Worm (Caenorhabditis elegans): ENCODE results near the gene rpl-18.

Gene rpl-18

DNA sequence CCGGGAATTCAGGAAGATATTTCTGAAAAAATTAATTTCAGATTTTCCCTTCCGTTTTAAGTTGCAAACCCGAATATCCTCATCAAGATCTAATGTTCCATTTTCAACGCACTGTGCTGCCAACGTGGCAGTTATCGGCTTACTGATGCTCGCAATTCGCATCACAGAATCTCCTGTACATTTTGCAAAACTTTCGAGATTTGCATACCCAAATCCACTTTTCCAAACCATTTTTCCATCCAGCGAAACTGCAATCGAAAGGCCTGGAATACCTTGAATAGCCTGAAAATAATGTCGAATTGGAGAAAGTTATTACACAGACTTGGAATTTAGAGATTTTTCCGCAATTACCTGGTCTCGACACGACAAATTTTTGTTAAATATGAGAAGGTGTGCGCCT lies 7.1 kb downstream of the rpl-18 start:
- TF ChIP-seq him-1 (tag; optimal IDR thresholded peaks at IDR 0.05) (no peak), dao-5 (tag; optimal IDR thresholded peaks at IDR 0.05) (no peak), W03F9.2 (tag; optimal IDR thresholded peaks at IDR 0.05) (no peak)

DNA sequence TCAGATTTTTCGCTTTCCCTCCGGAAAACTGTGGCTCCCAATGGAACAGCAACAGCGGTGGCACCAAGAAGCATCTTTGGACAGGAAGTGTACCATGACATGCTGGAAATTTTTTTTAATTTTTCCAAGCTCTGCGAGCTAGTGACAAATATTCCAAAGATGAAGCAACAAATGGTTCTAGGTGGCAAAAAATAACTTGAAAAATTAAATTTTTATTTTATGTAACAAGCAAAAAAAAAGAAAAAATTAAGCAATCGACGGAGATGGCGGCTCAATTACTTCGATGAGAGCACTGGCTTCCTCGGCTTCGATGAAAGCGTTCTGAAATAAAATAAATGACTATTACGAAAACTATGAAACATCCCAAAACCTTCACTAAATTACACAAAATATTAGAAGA lies 7.9 kb downstream of the rpl-18 start, which contains the start of gene lact-9:
lact-9 (minus strand) TSS at position 101 of the 400 bp plus-strand sequence.
- no peak for TF ChIP-seq W03F9.2 (tag; optimal IDR thresholded peaks at IDR 0.05)

DNA sequence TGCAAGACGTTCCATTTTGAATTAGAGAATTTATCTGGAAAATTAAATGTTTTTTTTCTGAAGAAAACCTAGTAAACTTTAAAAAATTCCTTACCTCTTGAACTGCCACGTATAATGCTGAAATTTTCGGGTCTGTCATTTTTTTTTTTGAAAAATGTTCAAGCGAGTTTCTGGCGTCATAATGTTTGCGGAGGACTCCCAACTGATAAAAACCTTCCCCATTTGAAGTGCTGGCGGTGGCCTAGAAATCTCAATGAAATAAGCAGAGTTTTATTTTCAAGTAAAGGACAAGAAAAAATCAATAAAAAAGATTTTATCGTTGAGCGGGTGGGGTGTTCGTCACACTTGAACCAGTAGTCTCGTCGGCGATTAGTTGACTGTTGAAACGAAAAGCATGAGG lies 9.0 kb downstream of the rpl-18 start, which contains the start of gene icap-1:
icap-1 (minus strand) TSS at position 272 of the 400 bp plus-strand sequence.
- no peak for TF ChIP-seq him-1 (tag; optimal IDR thresholded peaks at IDR 0.05)
- TF ChIP-seq W03F9.2 (tag; optimal IDR thresholded peaks at IDR 0.05): no peak

- TF ChIP-seq dao-5 (tag; optimal IDR thresholded peaks at IDR 0.05) (no peak), him-1 (tag; optimal IDR thresholded peaks at IDR 0.05) (no peak), W03F9.2 (tag; optimal IDR thresholded peaks at IDR 0.05) (peak; percentile 43)
These were observed 11.0 kb downstream of the rpl-18 start, which contains the start of the genes sas-6 and Y45F10D.7 for ce11 chrIV:13788652-13789051. TSS of gene sas-6 (minus strand) at chrIV:13788731. TSS of gene Y45F10D.7 (plus strand) at chrIV:13788907.

DNA sequence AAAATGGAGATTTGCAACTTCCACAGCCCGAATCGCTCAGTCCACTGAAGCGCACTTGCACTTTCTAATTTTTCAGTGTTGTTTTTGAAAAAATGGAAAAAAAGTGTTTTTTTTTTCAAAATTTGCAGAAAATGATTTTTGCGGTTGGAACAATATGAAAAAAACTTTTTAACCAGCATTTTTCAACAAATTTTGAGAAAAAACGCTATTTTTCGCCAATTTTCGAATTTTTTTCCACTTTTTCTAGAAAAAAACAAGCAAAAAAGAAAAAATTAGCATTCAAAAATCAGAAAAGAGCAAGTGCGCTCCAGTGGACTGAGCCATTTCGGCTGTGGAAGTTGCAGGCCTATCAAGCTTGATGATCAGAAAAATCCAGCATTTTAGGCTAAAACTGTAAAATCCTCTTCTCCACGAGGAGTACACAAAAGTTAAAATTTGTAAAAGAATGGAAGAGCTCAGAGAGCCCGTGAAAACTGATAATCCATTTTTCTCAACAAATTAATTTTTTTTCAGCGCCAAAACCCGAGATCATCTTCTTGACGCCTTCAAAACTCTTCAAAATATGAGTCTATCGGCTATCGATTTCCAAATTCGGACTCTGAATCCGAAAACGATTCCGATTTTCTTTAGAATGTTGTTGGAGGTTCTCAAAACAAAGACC lies 17.7 kb downstream of the rpl-18 start:
- TF ChIP-seq dao-5 (tag; optimal IDR thresholded peaks at IDR 0.05) (no peak), W03F9.2 (tag; optimal IDR thresholded peaks at IDR 0.05) (no peak), him-1 (tag; optimal IDR thresholded peaks at IDR 0.05) (no peak)

- TF ChIP-seq dao-5 (tag; optimal IDR thresholded peaks at IDR 0.05) (no peak), him-1 (tag; optimal IDR thresholded peaks at IDR 0.05) (no peak), W03F9.2 (tag; optimal IDR thresholded peaks at IDR 0.05) (no peak)
These were observed 20.3 kb downstream of the rpl-18 start, which contains the start of gene Y45F10D.6 for ce11 chrIV:13797859-13798374. TSS of gene Y45F10D.6 (minus strand) at chrIV:13797909.

- TF ChIP-seq W03F9.2 (tag; optimal IDR thresholded peaks at IDR 0.05) (no peak), dao-5 (tag; optimal IDR thresholded peaks at IDR 0.05) (no peak), him-1 (tag; optimal IDR thresholded peaks at IDR 0.05) (no peak)
These were observed 30.1 kb downstream of the rpl-18 start, which contains the start of gene Y45F10D.14 for ce11 chrIV:13807724-13808123. TSS of gene Y45F10D.14 (minus strand) at chrIV:13807824.

DNA sequence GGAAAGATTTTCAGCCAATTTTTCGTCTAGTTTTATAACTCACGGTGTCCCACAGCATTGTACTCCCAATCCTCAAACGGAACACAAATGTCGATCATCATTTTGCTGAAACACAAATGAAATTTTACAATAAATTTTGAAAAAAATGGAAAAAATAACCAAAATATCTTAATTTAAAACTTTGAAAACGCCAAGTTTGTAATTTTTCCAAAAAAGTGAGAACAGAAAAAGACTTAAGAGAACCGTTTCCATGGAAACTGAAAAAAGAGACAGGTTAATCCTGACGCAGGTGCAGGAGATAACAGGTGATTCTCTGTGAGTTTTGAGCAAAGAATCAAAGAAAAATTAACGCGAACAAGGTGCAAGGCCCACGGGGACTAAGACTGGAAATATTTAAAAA lies 43.2 kb downstream of the rpl-18 start, which contains the start of gene Y45F10D.15:
Y45F10D.15 (minus strand) TSS at position 101 of the 400 bp plus-strand sequence.
- TF ChIP-seq dao-5 (tag; optimal IDR thresholded peaks at IDR 0.05) (no peak), him-1 (tag; optimal IDR thresholded peaks at IDR 0.05) (no peak), W03F9.2 (tag; optimal IDR thresholded peaks at IDR 0.05) (no peak)

DNA sequence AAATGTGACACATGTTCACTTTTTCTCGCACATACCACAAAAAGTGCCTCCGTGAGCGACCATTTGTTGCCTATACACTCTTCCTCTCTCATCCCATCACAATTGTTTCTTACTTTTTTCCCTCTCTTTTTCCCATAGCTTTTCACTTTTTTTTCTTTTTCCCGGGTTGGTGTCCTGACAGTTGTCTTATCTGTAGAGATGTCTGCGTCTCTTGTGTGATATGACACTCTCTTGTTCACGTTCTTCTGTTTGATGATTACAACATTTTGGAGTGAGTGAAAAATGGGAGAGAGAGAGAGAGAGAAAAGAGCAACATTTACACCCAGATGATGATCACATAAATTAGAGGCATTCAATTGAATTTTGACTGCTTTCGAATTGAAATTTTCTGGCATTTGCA lies 48.7 kb downstream of the rpl-18 start:
- TF ChIP-seq him-1 (tag; optimal IDR thresholded peaks at IDR 0.05): no peak
- TF ChIP-seq W03F9.2 (tag; optimal IDR thresholded peaks at IDR 0.05): peak; percentile 46
- no peak for TF ChIP-seq dao-5 (tag; optimal IDR thresholded peaks at IDR 0.05)

DNA sequence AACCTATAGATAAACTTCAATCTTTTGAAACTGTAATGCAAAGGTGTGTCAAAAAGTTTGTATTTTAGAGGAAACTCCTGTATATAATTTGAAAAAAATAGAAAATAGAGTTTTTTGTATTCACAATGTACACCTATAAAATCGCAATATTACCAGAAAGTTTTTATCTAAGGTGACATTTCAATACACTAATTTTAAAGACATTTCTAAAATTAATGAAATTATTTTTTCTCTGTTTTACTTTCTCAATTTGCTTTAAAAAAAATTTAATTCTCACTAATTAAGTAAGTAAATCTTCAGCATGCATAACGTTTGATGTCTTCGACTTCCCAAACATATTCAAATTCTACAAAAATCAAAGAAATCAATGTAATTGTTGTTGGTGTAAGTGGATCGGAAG lies 49.9 kb downstream of the rpl-18 start, which contains the start of gene rga-5:
rga-5 (plus strand) TSS at position 301 of the 400 bp plus-strand sequence.
- TF ChIP-seq him-1 (tag; optimal IDR thresholded peaks at IDR 0.05): no peak
- no peak for TF ChIP-seq W03F9.2 (tag; optimal IDR thresholded peaks at IDR 0.05)
- TF ChIP-seq dao-5 (tag; optimal IDR thresholded peaks at IDR 0.05): no peak

Data from whole organism, L4/young adult.